Worm (Caenorhabditis elegans) whole organism, late embryonic: ENCODE data around the gene Y82E9BR.8.

Experiments
- C08G9.2 ChIP-seq: sonication (generic microtip); optimal IDR thresholded peaks from 2 replicates; lab custom pipeline; 2016; ENCODE audit warnings: mild to moderate bottlenecking, missing genetic modification characterization, moderate library complexity, missing compliant biosample characterization
- C38D4.7 ChIP-seq: fragments of 200-800 bp; sonication (Bioruptor generic); optimal IDR thresholded peaks from 2 replicates; lab custom pipeline; 2018; ENCODE audit warnings: mild to moderate bottlenecking, missing genetic modification characterization, moderate library complexity, missing compliant biosample characterization
- ahr-1 ChIP-seq: sonication (generic microtip); optimal IDR thresholded peaks from 2 replicates; lab custom pipeline; 2016; ENCODE audit warnings: missing genetic modification characterization, missing compliant biosample characterization
- ama-1 ChIP-seq: fragments of 150-350 bp; optimal IDR thresholded peaks from 2 replicates; lab custom pipeline; 2014
- ceh-2 ChIP-seq: sonication (generic microtip); optimal IDR thresholded peaks from 2 replicates; lab custom pipeline; 2016; ENCODE audit warnings: missing genotype, missing genetic modification characterization, missing compliant biosample characterization
- ceh-22 ChIP-seq: sonication (generic microtip); optimal IDR thresholded peaks from 2 replicates; lab custom pipeline; 2017; ENCODE audit warnings: missing biosample characterization, missing genetic modification characterization
- ceh-30 ChIP-seq: fragments of 150-350 bp; optimal IDR thresholded peaks from 2 replicates; lab custom pipeline; 2014; ENCODE audit warnings: missing biosample characterization, missing genetic modification characterization
- ceh-45 ChIP-seq: fragments of 200-800 bp; sonication (Bioruptor generic); IDR thresholded peaks from 2 replicates; pipeline ENCODE4 v1.3.6; 2022; ENCODE audit warnings: missing genetic modification reagents, missing genetic modification characterization, missing compliant biosample characterization
- ceh-6 ChIP-seq: fragments of 200-800 bp; sonication (Bioruptor generic); optimal IDR thresholded peaks from 2 replicates; lab custom pipeline; 2018; ENCODE audit warnings: mild to moderate bottlenecking, missing genetic modification characterization, missing compliant biosample characterization
- dmd-4 ChIP-seq: sonication (generic microtip); optimal IDR thresholded peaks from 2 replicates; lab custom pipeline; 2016; ENCODE audit warnings: borderline replicate concordance, missing genetic modification characterization, missing compliant biosample characterization
- elt-2 ChIP-seq: sonication (generic microtip); optimal IDR thresholded peaks from 2 replicates; lab custom pipeline; 2016; ENCODE audit warnings: missing genetic modification reagents, missing genetic modification characterization, missing compliant biosample characterization
- ets-4 ChIP-seq: sonication (generic microtip); optimal IDR thresholded peaks from 2 replicates; lab custom pipeline; 2016; ENCODE audit warnings: missing genetic modification characterization, missing compliant biosample characterization
- eyg-1 ChIP-seq: sonication (generic microtip); optimal IDR thresholded peaks from 2 replicates; lab custom pipeline; 2016; ENCODE audit warnings: missing genotype, missing genetic modification characterization, missing compliant biosample characterization
- fkh-10 ChIP-seq: fragments of 150-350 bp; optimal IDR thresholded peaks from 2 replicates; lab custom pipeline; 2014; ENCODE audit warnings: missing biosample characterization, missing genetic modification reagents, missing genetic modification characterization
- hlh-15 ChIP-seq: sonication (generic microtip); optimal IDR thresholded peaks from 2 replicates; lab custom pipeline; 2016; ENCODE audit warnings: missing genetic modification characterization, missing compliant biosample characterization
- hlh-30 ChIP-seq: sonication (generic microtip); optimal IDR thresholded peaks from 2 replicates; lab custom pipeline; 2017; ENCODE audit warnings: antibody characterized with exemption, missing genetic modification characterization, missing compliant biosample characterization; ENCODE audit not compliant: insufficient read depth
- hlh-6 ChIP-seq: sonication (generic microtip); optimal IDR thresholded peaks from 2 replicates; lab custom pipeline; 2016; ENCODE audit warnings: missing genotype, missing genetic modification characterization, missing compliant biosample characterization
- hlh-8 ChIP-seq: sonication (generic microtip); optimal IDR thresholded peaks from 2 replicates; lab custom pipeline; 2016; ENCODE audit warnings: missing genotype, missing genetic modification characterization, missing compliant biosample characterization
- lim-6 ChIP-seq: sonication (generic microtip); optimal IDR thresholded peaks from 2 replicates; lab custom pipeline; 2016; ENCODE audit warnings: missing genetic modification characterization, missing compliant biosample characterization
- lin-11 ChIP-seq: fragments of 200-800 bp; sonication (Bioruptor generic); optimal IDR thresholded peaks from 2 replicates; lab custom pipeline; 2018; ENCODE audit warnings: mild to moderate bottlenecking, missing genetic modification characterization, missing compliant biosample characterization
- madf-2 ChIP-seq: sonication (generic microtip); optimal IDR thresholded peaks from 2 replicates; lab custom pipeline; 2017; ENCODE audit warnings: missing genetic modification characterization, missing compliant biosample characterization
- mec-3 ChIP-seq: sonication (generic microtip); optimal IDR thresholded peaks from 2 replicates; lab custom pipeline; 2016; ENCODE audit warnings: borderline replicate concordance, missing genetic modification characterization, missing compliant biosample characterization
- nfya-1 ChIP-seq: sonication (generic microtip); optimal IDR thresholded peaks from 2 replicates; lab custom pipeline; 2017; ENCODE audit warnings: missing genetic modification characterization, mild to moderate bottlenecking, missing compliant biosample characterization, antibody characterized with exemption, moderate library complexity
- nhr-11 ChIP-seq: fragments of 150-350 bp; optimal IDR thresholded peaks from 2 replicates; lab custom pipeline; 2014; ENCODE audit warnings: missing biosample characterization, missing genetic modification characterization
- nhr-232 ChIP-seq: sonication (generic microtip); optimal IDR thresholded peaks from 2 replicates; lab custom pipeline; 2016; ENCODE audit warnings: missing genetic modification characterization, missing compliant biosample characterization
- pag-3 ChIP-seq: sonication (generic microtip); optimal IDR thresholded peaks from 2 replicates; lab custom pipeline; 2016; ENCODE audit warnings: missing compliant biosample characterization, missing genetic modification characterization, borderline replicate concordance
- pax-1 ChIP-seq: fragments of 150-350 bp; optimal IDR thresholded peaks from 2 replicates; lab custom pipeline; 2014; ENCODE audit warnings: missing biosample characterization, missing genetic modification characterization
- pros-1 ChIP-seq: fragments of 150-350 bp; optimal IDR thresholded peaks from 2 replicates; lab custom pipeline; 2014; ENCODE audit warnings: missing biosample characterization, missing genetic modification reagents, missing genetic modification characterization
- sox-4 ChIP-seq: sonication (generic microtip); optimal IDR thresholded peaks from 2 replicates; lab custom pipeline; 2017; ENCODE audit warnings: mild to moderate bottlenecking, missing genetic modification characterization, inconsistent platforms, missing compliant biosample characterization
- syd-9 ChIP-seq: sonication (generic microtip); optimal IDR thresholded peaks from 2 replicates; lab custom pipeline; 2016; ENCODE audit warnings: mild to moderate bottlenecking, missing genetic modification characterization, moderate library complexity, missing compliant biosample characterization
- tbx-7 ChIP-seq: sonication (generic microtip); optimal IDR thresholded peaks from 2 replicates; lab custom pipeline; 2016; ENCODE audit warnings: missing genotype, missing genetic modification characterization, missing compliant biosample characterization
- ttx-3 ChIP-seq: sonication (generic microtip); optimal IDR thresholded peaks from 2 replicates; lab custom pipeline; 2016; ENCODE audit warnings: missing genetic modification reagents, missing genetic modification characterization, missing compliant biosample characterization
- unc-55 ChIP-seq: sonication (generic microtip); optimal IDR thresholded peaks from 2 replicates; lab custom pipeline; 2017; ENCODE audit warnings: missing biosample characterization, missing genetic modification reagents, missing genetic modification characterization
- zip-5 ChIP-seq: sonication (generic microtip); optimal IDR thresholded peaks from 2 replicates; lab custom pipeline; 2016; ENCODE audit warnings: missing genetic modification characterization, missing compliant biosample characterization
- ztf-16 ChIP-seq: sonication (generic microtip); optimal IDR thresholded peaks from 2 replicates; lab custom pipeline; 2017; ENCODE audit warnings: missing genetic modification characterization, missing compliant biosample characterization

Y82E9BR.8 gene

ce11 chrIII:1392763-1393162 is 34.9 kb upstream of the Y82E9BR.8 start:
- TF ChIP-seq elt-2 (tag; lab: Kevin White, UChicago) (peak; percentile 65), lim-6 (tag; lab: Kevin White, UChicago) (no peak)

ce11 chrIII:1391752-1392151 is 33.9 kb upstream of the Y82E9BR.8 start, which contains the start of gene pals-17:
Gene pals-17 (minus strand): TSS chrIII:1391852.
- TF ChIP-seq eyg-1 (tag; lab: Kevin White, UChicago): no peak
- no peak for TF ChIP-seq ceh-30 (tag; lab: Kevin White, UChicago)
- no peak for TF ChIP-seq mec-3
- TF ChIP-seq hlh-15: no peak
- no peak for TF ChIP-seq ceh-22 (tag; lab: Kevin White, UChicago)
- no peak for TF ChIP-seq lin-11 (tag; lab: Kevin White, UChicago)
- no peak for TF ChIP-seq C08G9.2 (tag; lab: Kevin White, UChicago)
- TF ChIP-seq ceh-45 (GFP tag; lab: Robert Waterston, UW): no peak
- no peak for TF ChIP-seq nhr-232 (tag; lab: Kevin White, UChicago)
- TF ChIP-seq hlh-8 (tag; lab: Kevin White, UChicago): no peak
- no peak for TF ChIP-seq madf-2
- no peak for TF ChIP-seq elt-2 (tag; lab: Kevin White, UChicago)
- TF ChIP-seq dmd-4: no peak
- TF ChIP-seq pag-3 (tag; lab: Kevin White, UChicago): no peak
- no peak for TF ChIP-seq unc-55 (GFP tag; lab: Kevin White, UChicago)
- TF ChIP-seq, all 69 proteins: peak for 0

DNA sequence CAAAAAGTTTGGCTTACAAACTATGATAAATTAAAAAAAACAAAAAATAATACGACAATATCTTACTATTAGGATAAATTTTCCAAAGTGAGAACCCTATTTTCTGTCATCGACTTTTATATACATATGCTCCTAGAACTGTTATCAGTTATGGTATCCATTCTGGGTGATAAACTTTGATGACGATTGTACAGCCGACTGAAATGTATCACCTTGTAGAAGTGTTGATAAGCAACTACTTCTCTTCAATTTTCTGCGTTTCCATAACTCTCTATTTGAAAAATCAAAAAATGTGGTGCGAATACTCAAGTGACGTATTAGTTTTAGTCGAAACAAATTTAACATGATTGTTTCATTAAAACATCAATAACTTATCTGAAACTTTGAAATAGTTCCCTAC is 32.1 kb upstream of the Y82E9BR.8 start:
- TF ChIP-seq pros-1 (tag; lab: Kevin White, UChicago) (no peak), elt-2 (tag; lab: Kevin White, UChicago) (peak; percentile 86)
- TF ChIP-seq, all 69 proteins: peak for 1

- TF ChIP-seq ets-4 (tag; lab: Kevin White, UChicago) (no peak), syd-9 (tag; lab: Kevin White, UChicago) (no peak), elt-2 (tag; lab: Kevin White, UChicago) (no peak), ceh-22 (tag; lab: Kevin White, UChicago) (no peak), ztf-16 (tag; lab: Kevin White, UChicago) (no peak), hlh-30 (tag; lab: Kevin White, UChicago) (no peak), ceh-2 (tag; lab: Kevin White, UChicago) (no peak), zip-5 (tag; lab: Kevin White, UChicago) (no peak), madf-2 (no peak), pax-1 (no peak), hlh-6 (no peak)
- TF ChIP-seq, all 69 proteins: peak for 0
Measured at ce11 chrIII:1388274-1389058, 30.6 kb upstream of the Y82E9BR.8 start, which contains the start of gene pals-20. Gene pals-20 (minus strand): TSS chrIII:1388324.

DNA sequence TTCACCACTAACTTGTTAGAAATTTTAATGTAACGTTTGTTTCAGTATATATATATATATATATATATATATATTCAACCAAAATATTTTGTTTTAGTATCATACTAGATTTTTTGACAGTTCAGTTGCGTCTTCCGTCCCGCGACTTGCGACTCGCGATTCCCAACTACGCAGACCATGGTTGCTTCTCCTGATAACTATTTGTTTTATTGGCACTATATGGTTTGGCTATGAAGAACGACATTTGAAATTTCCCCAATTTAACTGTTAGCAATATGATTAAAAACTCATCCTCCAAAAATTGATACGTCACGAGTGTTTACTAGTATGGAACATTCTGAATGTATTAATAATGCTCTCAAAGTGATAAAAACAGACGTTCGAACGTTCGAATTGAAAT is 26.8 kb upstream of the Y82E9BR.8 start:
- TF ChIP-seq ceh-30 (tag; lab: Kevin White, UChicago) (no peak), nfya-1 (tag; lab: Kevin White, UChicago) (no peak), zip-5 (tag; lab: Kevin White, UChicago) (no peak), hlh-30 (tag; lab: Kevin White, UChicago) (no peak), ttx-3 (tag; lab: Kevin White, UChicago) (no peak), eyg-1 (tag; lab: Kevin White, UChicago) (no peak), madf-2 (no peak), pag-3 (tag; lab: Kevin White, UChicago) (no peak), C38D4.7 (no peak), nhr-11 (tag; lab: Kevin White, UChicago) (no peak), fkh-10 (GFP tag; lab: Kevin White, UChicago) (no peak), hlh-8 (tag; lab: Kevin White, UChicago) (no peak), tbx-7 (tag; lab: Kevin White, UChicago) (no peak), ama-1 (lab: Kevin White, UChicago) (no peak), mec-3 (no peak), sox-4 (tag; lab: Kevin White, UChicago) (no peak), ahr-1 (no peak), ceh-6 (no peak)
